Worm (Caenorhabditis elegans): Measurements from ENCODE around the gene sdz-36.

sdz-36 gene

DNA sequence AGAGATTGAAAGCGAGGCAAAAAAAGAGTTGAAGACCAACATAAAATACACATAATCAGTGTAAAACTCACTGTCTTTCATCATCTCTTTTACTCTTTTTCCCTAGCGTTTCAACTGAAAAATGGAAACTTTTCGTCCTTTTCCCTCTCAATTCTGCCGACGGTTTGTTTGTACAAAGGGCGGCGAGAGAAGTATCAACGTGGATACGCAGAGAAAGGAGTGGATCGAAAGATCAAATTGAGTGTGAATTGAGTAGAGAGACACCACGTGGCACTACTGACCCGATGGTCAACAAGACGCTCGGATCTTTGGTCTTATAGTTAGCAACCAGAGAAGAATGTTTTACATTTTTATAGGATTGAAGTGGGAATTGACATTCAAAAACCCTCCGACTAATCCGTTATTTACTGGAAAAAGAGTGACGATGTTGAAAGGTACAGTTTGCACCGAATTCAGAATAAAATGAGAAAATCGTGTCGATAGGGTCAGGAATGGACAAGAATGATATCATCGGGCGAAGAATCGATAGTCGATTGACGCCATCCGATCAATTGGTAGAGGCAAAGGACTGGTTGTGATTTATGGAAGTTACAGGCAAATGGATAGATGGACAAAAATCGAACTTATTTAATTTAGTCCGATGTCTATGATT, 19.6 kb upstream of the sdz-36 start (continued):
- TF ChIP-seq lin-1 (GFP tag; IDR thresholded peaks at IDR 0.05), result 0 out of 2 replicates have a peak, but pooled peaks have one; percentile 12
- TF ChIP-seq hmg-1.1 (GFP tag; IDR thresholded peaks at IDR 0.05), result 0 out of 2 replicates have a peak, but pooled peaks have one; percentile 29
- peak; percentile 93 for TF ChIP-seq aha-1 (tag)
- peak; percentile 79 for TF ChIP-seq pqm-1 (tag; optimal IDR thresholded peaks at IDR 0.05)
- TF ChIP-seq lin-39 (tag; optimal IDR thresholded peaks at IDR 0.05), result no peak
- TF ChIP-seq ces-1 (GFP tag; optimal IDR thresholded peaks at IDR 0.05), result no peak
- TF ChIP-seq mdl-1 (tag; optimal IDR thresholded peaks at IDR 0.05), result peak; percentile 64 to 84
- no peak for TF ChIP-seq ceh-82 (tag; optimal IDR thresholded peaks at IDR 0.05)
- TF ChIP-seq zag-1 (tag; optimal IDR thresholded peaks at IDR 0.05), result no peak
- TF ChIP-seq ztf-11 (tag; optimal IDR thresholded peaks at IDR 0.05), result no peak
- TF ChIP-seq ztf-7 (tag; optimal IDR thresholded peaks at IDR 0.05), result no peak
- no peak for TF ChIP-seq Y105C5A.15 (GFP tag; IDR thresholded peaks at IDR 0.05)
- TF ChIP-seq daf-16 (GFP tag; optimal IDR thresholded peaks at IDR 0.05), result peak in 1 of 2 experiments; percentile 39
- TF ChIP-seq daf-16 (tag; optimal IDR thresholded peaks at IDR 0.05), result peak; percentile 84
- peak in 1 of 2 experiments; percentile 68 for TF ChIP-seq lsy-2 (tag; optimal IDR thresholded peaks at IDR 0.05)
- TF ChIP-seq ceh-32 (tag; optimal IDR thresholded peaks at IDR 0.05; ENCODE audit: poor library complexity), result no peak
- no peak for TF ChIP-seq F44E2.7 (GFP tag; IDR thresholded peaks at IDR 0.05)
- peak; percentile 78 for TF ChIP-seq nhr-28 (tag; optimal IDR thresholded peaks at IDR 0.05)
- no peak for TF ChIP-seq lim-7 (GFP tag; IDR thresholded peaks at IDR 0.05)
- TF ChIP-seq gei-8 (GFP tag; optimal IDR thresholded peaks at IDR 0.05), result no peak
- peak; percentile 77 for TF ChIP-seq hlh-30 (tag; optimal IDR thresholded peaks at IDR 0.05; ENCODE audit: insufficient read depth)
- peak; percentile 86 for TF ChIP-seq nhr-77 (tag; optimal IDR thresholded peaks at IDR 0.05)
- peak; percentile 13 for TF ChIP-seq rbr-2 (tag; optimal IDR thresholded peaks at IDR 0.05)
- TF ChIP-seq vab-7 (GFP tag; IDR thresholded peaks at IDR 0.05), result no peak
- TF ChIP-seq tag-97 (GFP tag; IDR thresholded peaks at IDR 0.05), result no peak
- no peak for TF ChIP-seq ZK337.2 (GFP tag; IDR thresholded peaks at IDR 0.05)
- peak; percentile 84 for TF ChIP-seq hlh-11 (tag; optimal IDR thresholded peaks at IDR 0.05)
- no peak for TF ChIP-seq F26F4.8 (GFP tag; conservative IDR thresholded peaks at IDR 0.05)
- TF ChIP-seq daf-12 (tag; optimal IDR thresholded peaks at IDR 0.05), result no peak
- no peak for TF ChIP-seq T26A8.4 (GFP tag; IDR thresholded peaks at IDR 0.05)
- no peak for TF ChIP-seq nhr-76 (tag; optimal IDR thresholded peaks at IDR 0.05)
- TF ChIP-seq dmd-6 (GFP tag; IDR thresholded peaks at IDR 0.05), result peak; percentile 86
- TF ChIP-seq nhr-10 (tag; optimal IDR thresholded peaks at IDR 0.05), result peak; percentile 30
- no peak for TF ChIP-seq zfp-3 (GFP tag; conservative IDR thresholded peaks at IDR 0.05)

DNA sequence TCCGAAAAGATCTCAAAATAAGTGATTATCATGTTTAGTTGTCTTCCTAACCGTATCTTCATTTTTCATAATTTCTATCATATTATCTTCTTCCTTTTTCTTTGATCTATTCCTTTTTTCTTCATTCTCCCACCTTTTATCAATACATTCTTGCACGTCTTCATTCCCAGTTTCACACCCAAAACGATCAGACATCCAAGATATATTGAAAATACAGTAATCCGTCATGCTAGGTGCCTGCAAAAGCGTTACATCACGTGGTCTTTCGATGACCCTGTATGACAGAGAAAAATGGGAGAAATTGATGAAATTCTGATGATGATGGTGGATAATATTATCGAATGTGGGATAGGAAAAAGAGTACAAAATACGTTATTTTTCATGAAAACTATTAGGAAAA, 18.3 kb upstream of the sdz-36 start:
- TF ChIP-seq aha-1 (tag) (peak; percentile 97), egl-43 (GFP tag; IDR thresholded peaks at IDR 0.05) (no peak), ceh-28 (tag; optimal IDR thresholded peaks at IDR 0.05) (no peak), nhr-48 (tag; optimal IDR thresholded peaks at IDR 0.05) (peak; percentile 32), F37D6.2 (tag; optimal IDR thresholded peaks at IDR 0.05) (no peak), lin-38 (GFP tag; IDR thresholded peaks at IDR 0.05) (no peak), unc-62 (GFP tag; optimal IDR thresholded peaks at IDR 0.05 in 1 of 2) (peak in 1 of 2 experiments; percentile 66), unc-62 (tag; optimal IDR thresholded peaks at IDR 0.05) (no peak), nhr-111 (GFP tag; optimal IDR thresholded peaks at IDR 0.05) (no peak), nhr-6 (tag; optimal IDR thresholded peaks at IDR 0.05) (no peak), cey-2 (tag; optimal IDR thresholded peaks at IDR 0.05; ENCODE audit: borderline replicate concordance, insufficient read depth) (peak; percentile 53), daf-19 (GFP tag; conservative IDR thresholded peaks at IDR 0.05) (no peak), hlh-30 (tag; optimal IDR thresholded peaks at IDR 0.05; ENCODE audit: insufficient read depth) (peak; percentile 71), lsy-2 (tag; optimal IDR thresholded peaks at IDR 0.05) (peak in 1 of 2 experiments; percentile 82), nhr-76 (tag; optimal IDR thresholded peaks at IDR 0.05) (no peak), spr-3 (GFP tag; optimal IDR thresholded peaks at IDR 0.05) (no peak), nhr-28 (tag; optimal IDR thresholded peaks at IDR 0.05) (peak; percentile 82), gei-8 (GFP tag; optimal IDR thresholded peaks at IDR 0.05) (peak; percentile 38), mes-2 (tag; optimal IDR thresholded peaks at IDR 0.05; ENCODE audit: poor library complexity, severe bottlenecking) (no peak), tra-1 (GFP tag; IDR thresholded peaks at IDR 0.05) (no peak), hlh-11 (tag; optimal IDR thresholded peaks at IDR 0.05) (peak; percentile 73), madf-9 (GFP tag; conservative IDR thresholded peaks at IDR 0.05) (no peak), nhr-25 (tag; optimal IDR thresholded peaks at IDR 0.05; ENCODE audit: borderline replicate concordance, insufficient read depth) (no peak), attf-4 (tag; optimal IDR thresholded peaks at IDR 0.05) (no peak)

Measured in whole organism, L4 larva.